Worm (Caenorhabditis elegans) whole organism, L4/young adult: ENCODE data around the gene ets-5.

Source experiments
- W03F9.2 ChIP-seq: fragments of 150-350 bp; optimal IDR thresholded peaks from 2 replicates; lab custom pipeline; 2014; ENCODE audit warnings: missing biosample characterization, missing genetic modification characterization
- dao-5 ChIP-seq: sonication (generic microtip); optimal IDR thresholded peaks from 2 replicates; lab custom pipeline; 2016; ENCODE audit warnings: missing genotype, missing genetic modification characterization, moderate library complexity, missing compliant biosample characterization
- him-1 ChIP-seq: sonication (generic microtip); optimal IDR thresholded peaks from 2 replicates; lab custom pipeline; 2016; ENCODE audit warnings: missing genotype, missing genetic modification reagents, missing genetic modification characterization, missing compliant biosample characterization

ce11 chrX:5133980-5134379 lies 49.7 kb upstream of the ets-5 start, which contains the start of gene tbc-7:
- TF ChIP-seq W03F9.2 (tag; lab: Kevin White, UChicago) (no peak), him-1 (no peak), dao-5 (tag; lab: Kevin White, UChicago) (no peak)
